Worm (Caenorhabditis elegans) whole organism, L2 larva: Measurements from ENCODE around the gene C33H5.13.

Experiments
- blmp-1 ChIP-seq: sonication (generic microtip); optimal IDR thresholded peaks from 2 replicates; lab custom pipeline; 2017; ENCODE audit warnings: missing genetic modification characterization, mild to moderate bottlenecking, missing compliant biosample characterization, antibody characterized with exemption, moderate library complexity; ENCODE audit not compliant: insufficient read depth
- elt-3 ChIP-seq: sonication (generic microtip); optimal IDR thresholded peaks from 2 replicates; lab custom pipeline; 2017; ENCODE audit warnings: missing biosample characterization, missing genetic modification characterization
- lin-13 ChIP-seq: fragments of 150-350 bp; optimal IDR thresholded peaks from 2 replicates; lab custom pipeline; 2014; ENCODE audit warnings: missing biosample characterization, missing genetic modification reagents, missing genetic modification characterization
- nhr-12 ChIP-seq: fragments of 150-350 bp; optimal IDR thresholded peaks from 2 replicates; lab custom pipeline; 2014; ENCODE audit warnings: missing biosample characterization, missing genetic modification characterization
- nhr-237 ChIP-seq: fragments of 150-350 bp; optimal IDR thresholded peaks from 2 replicates; lab custom pipeline; 2014; ENCODE audit warnings: missing biosample characterization, missing genetic modification characterization
- ztf-11 ChIP-seq: sonication (generic microtip); optimal IDR thresholded peaks from 2 replicates; lab custom pipeline; 2017; ENCODE audit warnings: missing biosample characterization, missing genetic modification characterization

- TF ChIP-seq ztf-11 (tag; lab: Kevin White, UChicago) (no peak), elt-3 (tag; lab: Kevin White, UChicago) (no peak), blmp-1 (tag; lab: Kevin White, UChicago) (no peak), nhr-237 (tag; lab: Kevin White, UChicago) (no peak), lin-13 (GFP tag; lab: Kevin White, UChicago) (no peak), nhr-12 (tag; lab: Kevin White, UChicago) (no peak)
Measured at ce11 chrIV:7764319-7764718, 27.7 kb downstream of the C33H5.13 start.
